Fruit fly (Drosophila melanogaster) whole organism: ENCODE measurements around the gene CG31388.

Experiments used
- CG8478 ChIP-seq: fragments of >200 bp; optimal IDR thresholded peaks from 2 replicates; lab custom pipeline; 2018; ENCODE audit warnings: inconsistent platforms
- Dll ChIP-seq: fragments of >200 bp; optimal IDR thresholded peaks from 2 replicates; lab custom pipeline; 2017
- pan ChIP-seq: fragments of >200 bp; optimal IDR thresholded peaks from 2 replicates; lab custom pipeline; 2017
- psq ChIP-seq: fragments of >200 bp; optimal IDR thresholded peaks from 2 replicates; lab custom pipeline; 2017

DNA sequence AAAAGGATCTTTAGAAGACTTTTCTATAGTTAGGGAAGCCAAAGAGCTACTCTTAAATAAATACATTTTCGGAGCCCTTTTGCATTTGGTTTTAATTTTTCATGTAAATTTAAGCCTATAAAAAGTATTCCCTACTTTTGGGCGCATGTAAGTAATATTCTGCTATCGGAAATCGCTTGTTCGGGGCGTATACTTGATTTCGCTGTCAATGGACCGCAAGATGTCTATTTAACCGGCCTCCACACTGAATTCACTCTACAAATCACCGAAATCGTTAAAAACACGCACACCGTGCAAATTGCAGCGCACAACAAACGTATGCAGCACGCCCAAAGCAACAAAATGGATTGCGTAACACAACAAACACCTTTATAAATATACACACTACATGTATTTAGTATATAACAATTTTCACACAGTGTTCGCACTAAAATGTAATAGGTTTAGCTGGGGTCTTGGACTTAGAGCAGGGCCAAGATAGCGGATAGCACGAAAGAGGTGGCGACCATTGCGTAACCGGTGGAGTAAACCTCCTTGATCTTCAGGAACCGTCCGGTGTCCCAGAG is 28.8 kb upstream of the CG31388 start:
- TF ChIP-seq CG8478 (lab: Kevin White, UChicago) (no peak), psq (lab: Kevin White, UChicago) (no peak), Dll (lab: Kevin White, UChicago) (no peak), pan (no peak)
